Fruit fly (Drosophila melanogaster) whole organism, embryonic: ENCODE data around the gene bab1.

Experiments
- Awh ChIP-seq: fragments of 200-800 bp; sonication (Bioruptor generic); IDR thresholded peaks from 2 replicates; pipeline ENCODE4, ENCODE4 v1.3.6; 2022; ENCODE audit warnings: missing biosample characterization, missing genetic modification characterization
- CG10274 ChIP-seq: fragments of 200-800 bp; sonication (Bioruptor generic); optimal IDR thresholded peaks from 3 replicates; lab custom pipeline; 2017; ENCODE audit warnings: missing biosample characterization, mild to moderate bottlenecking, missing genetic modification characterization
- CG10959 ChIP-seq: fragments of 200-800 bp; sonication (Bioruptor generic); IDR thresholded peaks from 2 replicates; pipeline ENCODE4 v1.3.6; 2022; ENCODE audit warnings: missing biosample characterization, missing genetic modification characterization
- CG11504 ChIP-seq: fragments of 200-800 bp; sonication (Bioruptor generic); optimal IDR thresholded peaks from 3 replicates; lab custom pipeline; 2019; ENCODE audit warnings: missing biosample characterization, mild to moderate bottlenecking, missing genetic modification characterization, moderate library complexity
- CG1233 ChIP-seq: fragments of 200-800 bp; sonication (Bioruptor generic); optimal IDR thresholded peaks from 4 replicates; lab custom pipeline; 2018; ENCODE audit warnings: missing biosample characterization, mild to moderate bottlenecking, missing genetic modification characterization
- CG14860 ChIP-seq: fragments of 200-800 bp; sonication (Bioruptor generic); IDR thresholded peaks from 3 replicates; pipeline ENCODE4 v1.3.6; 2022; ENCODE audit warnings: missing biosample characterization, missing genetic modification characterization; ENCODE audit not compliant: partially characterized antibody
- CG14965 ChIP-seq: fragments of 200-800 bp; sonication (Bioruptor generic); optimal IDR thresholded peaks from 2 replicates; lab custom pipeline; 2016; ENCODE audit warnings: missing biosample characterization, missing genetic modification characterization, borderline replicate concordance
- CG1529 ChIP-seq: fragments of 200-800 bp; sonication (Bioruptor generic); optimal IDR thresholded peaks from 3 replicates; lab custom pipeline; 2018; ENCODE audit warnings: missing biosample characterization, missing genetic modification characterization
- CG17328 ChIP-seq: fragments of 200-800 bp; sonication (Bioruptor generic); IDR thresholded peaks from 2 replicates; pipeline ENCODE4 v1.3.6; 2022; ENCODE audit warnings: missing biosample characterization, missing genetic modification characterization
- CG17612 ChIP-seq: fragments of 200-800 bp; sonication (Bioruptor generic); IDR thresholded peaks from 2 replicates; pipeline ENCODE4 v1.3.6; 2022; ENCODE audit warnings: missing biosample characterization, missing genetic modification characterization
- CG3163 ChIP-seq: fragments of 200-800 bp; sonication (Bioruptor generic); optimal IDR thresholded peaks from 3 replicates; lab custom pipeline; 2016; ENCODE audit warnings: missing biosample characterization, missing genetic modification characterization
- CG3838 ChIP-seq: fragments of 200-800 bp; sonication (Bioruptor generic); optimal IDR thresholded peaks from 3 replicates; lab custom pipeline; 2016; ENCODE audit warnings: missing biosample characterization, missing genetic modification characterization
- CG43689 ChIP-seq: fragments of 200-800 bp; sonication (Bioruptor generic); IDR thresholded peaks from 2 replicates; pipeline ENCODE4 v1.3.6; 2022; ENCODE audit warnings: missing biosample characterization, missing genetic modification characterization
- CG6689 ChIP-seq: fragments of 200-800 bp; sonication (Bioruptor generic); IDR thresholded peaks from 2 replicates; pipeline ENCODE4 v1.3.6; 2022; ENCODE audit warnings: missing biosample characterization, missing genetic modification characterization
- CG8359 ChIP-seq: fragments of 200-800 bp; sonication (Bioruptor generic); optimal IDR thresholded peaks from 2 replicates; lab custom pipeline; 2017; ENCODE audit warnings: missing biosample characterization, mild to moderate bottlenecking, missing genetic modification characterization, borderline replicate concordance
- CG8924 ChIP-seq: fragments of 200-800 bp; optimal IDR thresholded peaks from 3 replicates; lab custom pipeline; 2019; ENCODE audit warnings: missing biosample characterization, mild to moderate bottlenecking, missing genetic modification characterization, moderate library complexity
- CG9609 ChIP-seq: fragments of 200-800 bp; sonication (Bioruptor generic); optimal IDR thresholded peaks from 3 replicates; lab custom pipeline; 2016; ENCODE audit warnings: missing biosample characterization, missing genetic modification characterization
- Chrac-16 ChIP-seq: fragments of 200-800 bp; sonication (Bioruptor generic); optimal IDR thresholded peaks from 3 replicates; lab custom pipeline; 2016; ENCODE audit warnings: missing biosample characterization, missing genetic modification characterization
- Dll ChIP-seq: fragments of 200-800 bp; sonication (Bioruptor generic); IDR thresholded peaks from 4 replicates; pipeline ENCODE4 v1.3.6; 2022; ENCODE audit warnings: missing biosample characterization, missing genetic modification characterization; ENCODE audit not compliant: partially characterized antibody
- Ets97D ChIP-seq: fragments of 200-800 bp; sonication (Bioruptor generic); optimal IDR thresholded peaks from 3 replicates; lab custom pipeline; 2016; ENCODE audit warnings: missing biosample characterization, missing genetic modification characterization
- Fer3 ChIP-seq: fragments of 200-800 bp; sonication (Bioruptor generic); optimal IDR thresholded peaks from 2 replicates; lab custom pipeline; 2018; ENCODE audit warnings: missing biosample characterization, mild to moderate bottlenecking, missing genetic modification characterization, moderate library complexity
- GATAe ChIP-seq: fragments of 200-800 bp; sonication (Bioruptor generic); conservative IDR thresholded peaks from 2 replicates; pipeline ENCODE4 v1.3.6; 2022; ENCODE audit warnings: missing biosample characterization, missing genetic modification characterization
- HLH4C ChIP-seq: fragments of 200-800 bp; sonication (Bioruptor generic); IDR thresholded peaks from 3 replicates; pipeline ENCODE4 v1.3.6; 2022; ENCODE audit warnings: missing biosample characterization, missing genetic modification characterization; ENCODE audit not compliant: partially characterized antibody
- NFAT ChIP-seq: fragments of 200-800 bp; sonication (Bioruptor generic); IDR thresholded peaks from 2 replicates; pipeline ENCODE4 v1.3.6; 2022; ENCODE audit warnings: missing biosample characterization, missing genetic modification characterization
- Oaz ChIP-seq: fragments of 200-800 bp; sonication (Bioruptor generic); IDR thresholded peaks from 2 replicates; pipeline ENCODE4 v1.3.6; 2022; ENCODE audit warnings: missing biosample characterization, missing genetic modification characterization
- Opbp ChIP-seq: fragments of 200-800 bp; sonication (Bioruptor generic); IDR thresholded peaks from 3 replicates; pipeline ENCODE4 v1.3.6; 2022; ENCODE audit warnings: missing biosample characterization, missing genetic modification characterization; ENCODE audit not compliant: partially characterized antibody
- Pdp1 ChIP-seq, 2 experiments: fragments of 200-800 bp; sonication (Bioruptor generic); optimal IDR thresholded peaks; 3 replicates each; lab custom pipeline; 2016; ENCODE audit warnings: missing biosample characterization in 2 of 2, missing genetic modification characterization in 2 of 2, mild to moderate bottlenecking in 1 of 2, moderate library complexity in 1 of 2
- Six4 ChIP-seq: fragments of 200-800 bp; sonication (Bioruptor generic); optimal IDR thresholded peaks from 2 replicates; lab custom pipeline; 2016; ENCODE audit warnings: missing biosample characterization, missing genetic modification characterization
- Tbp ChIP-seq: fragments of >200 bp; optimal IDR thresholded peaks from 2 replicates; lab custom pipeline; 2018; ENCODE audit warnings: missing biosample characterization, missing genetic modification characterization
- Trl ChIP-seq, 3 experiments: fragments of >200 bp in 2 of 3; fragments of 200-800 bp in 1 of 3; sonication (Bioruptor generic) in 1 of 3; optimal IDR thresholded peaks; 2 replicates in 1 of 3; 3 replicates in 2 of 3; lab custom pipeline; 2016 to 2017; ENCODE audit warnings: missing biosample characterization in 1 of 3, missing genetic modification characterization in 1 of 3
- aop ChIP-seq: fragments of 200-800 bp; sonication (Bioruptor generic); IDR thresholded peaks from 2 replicates; pipeline ENCODE4 v1.3.6; 2022; ENCODE audit warnings: missing biosample characterization, missing genetic modification characterization
- ara ChIP-seq: fragments of 200-800 bp; sonication (Bioruptor generic); IDR thresholded peaks from 2 replicates; pipeline ENCODE4 v1.3.6; 2022; ENCODE audit warnings: missing biosample characterization, missing genetic modification characterization
- bsh ChIP-seq, 2 experiments: fragments of 200-800 bp; sonication (Bioruptor generic); optimal IDR thresholded peaks; 2 replicates each; lab custom pipeline; 2017 to 2018; ENCODE audit warnings: mild to moderate bottlenecking in 2 of 2, missing biosample characterization in 2 of 2, missing genetic modification characterization in 2 of 2, moderate library complexity in 1 of 2
- btn ChIP-seq: fragments of 200-800 bp; sonication (Bioruptor generic); optimal IDR thresholded peaks from 2 replicates; lab custom pipeline; 2016; ENCODE audit warnings: missing biosample characterization, missing genetic modification characterization
- cad ChIP-seq: fragments of >200 bp; optimal IDR thresholded peaks from 2 replicates; lab custom pipeline; 2017; ENCODE audit warnings: missing biosample characterization, missing genetic modification characterization
- chinmo ChIP-seq: fragments of 200-800 bp; sonication (Bioruptor generic); IDR thresholded peaks from 4 replicates; pipeline ENCODE4 v1.3.6; 2022; ENCODE audit warnings: missing biosample characterization, missing genetic modification characterization; ENCODE audit not compliant: partially characterized antibody
- chn ChIP-seq: fragments of 200-800 bp; sonication (Bioruptor generic); optimal IDR thresholded peaks from 2 replicates; lab custom pipeline; 2016; ENCODE audit warnings: missing biosample characterization, missing genetic modification characterization
- crol ChIP-seq: fragments of 200-800 bp; sonication (Bioruptor generic); IDR thresholded peaks from 2 replicates; pipeline ENCODE4 v1.3.6; 2022; ENCODE audit warnings: missing biosample characterization, missing genetic modification characterization
- cwo ChIP-seq: fragments of 200-800 bp; sonication (Bioruptor generic); optimal IDR thresholded peaks from 3 replicates; lab custom pipeline; 2017; ENCODE audit warnings: missing biosample characterization, missing genetic modification characterization, mild to moderate bottlenecking, moderate library complexity, missing genetic modification reagents
- dmrt99B ChIP-seq: fragments of 200-800 bp; sonication (Bioruptor generic); optimal IDR thresholded peaks from 2 replicates; lab custom pipeline; 2018; ENCODE audit warnings: missing biosample characterization, mild to moderate bottlenecking, missing genetic modification characterization, moderate library complexity
- eyg ChIP-seq: fragments of 200-800 bp; sonication (Bioruptor generic); optimal IDR thresholded peaks from 3 replicates; lab custom pipeline; 2016; ENCODE audit warnings: missing biosample characterization, missing genetic modification characterization
- ftz-f1 ChIP-seq: fragments of 200-800 bp; sonication (Bioruptor generic); optimal IDR thresholded peaks from 2 replicates; lab custom pipeline; 2016; ENCODE audit warnings: missing biosample characterization, missing genetic modification characterization
- insv ChIP-seq, 2 experiments: fragments of 200-800 bp; sonication (Bioruptor generic); optimal IDR thresholded peaks; 3 replicates each; lab custom pipeline; 2016 to 2018; ENCODE audit warnings: missing biosample characterization in 2 of 2, missing genetic modification characterization in 2 of 2
- inv ChIP-seq: fragments of 200-800 bp; sonication (Bioruptor generic); IDR thresholded peaks from 2 replicates; pipeline ENCODE4 v1.3.6; 2022; ENCODE audit warnings: missing biosample characterization, missing genetic modification characterization; ENCODE audit not compliant: partially characterized antibody
- nerfin-1 ChIP-seq: fragments of 200-800 bp; sonication (Bioruptor generic); optimal IDR thresholded peaks from 3 replicates; lab custom pipeline; 2019; ENCODE audit warnings: missing biosample characterization, mild to moderate bottlenecking, missing genetic modification characterization, moderate library complexity
- row ChIP-seq: fragments of 200-800 bp; sonication (Bioruptor generic); IDR thresholded peaks from 3 replicates; pipeline ENCODE4 v1.3.6; 2022; ENCODE audit warnings: missing biosample characterization, missing genetic modification characterization
- sd ChIP-seq: fragments of 200-800 bp; sonication (Bioruptor generic); optimal IDR thresholded peaks from 3 replicates; lab custom pipeline; 2018; ENCODE audit warnings: missing biosample characterization, mild to moderate bottlenecking, missing genetic modification characterization, moderate library complexity
- so ChIP-seq: fragments of 200-800 bp; sonication (Bioruptor generic); IDR thresholded peaks from 3 replicates; pipeline ENCODE4 v1.3.6; 2022; ENCODE audit warnings: missing biosample characterization, missing genetic modification characterization
- trh ChIP-seq: fragments of 200-800 bp; sonication (Bioruptor generic); optimal IDR thresholded peaks from 2 replicates; lab custom pipeline; 2016; ENCODE audit warnings: missing biosample characterization, missing genetic modification characterization
- wor ChIP-seq: fragments of 200-800 bp; sonication (Bioruptor generic); IDR thresholded peaks from 2 replicates; pipeline ENCODE4 v1.3.6; 2022; ENCODE audit warnings: missing biosample characterization, missing genetic modification characterization

bab1 gene

DNA sequence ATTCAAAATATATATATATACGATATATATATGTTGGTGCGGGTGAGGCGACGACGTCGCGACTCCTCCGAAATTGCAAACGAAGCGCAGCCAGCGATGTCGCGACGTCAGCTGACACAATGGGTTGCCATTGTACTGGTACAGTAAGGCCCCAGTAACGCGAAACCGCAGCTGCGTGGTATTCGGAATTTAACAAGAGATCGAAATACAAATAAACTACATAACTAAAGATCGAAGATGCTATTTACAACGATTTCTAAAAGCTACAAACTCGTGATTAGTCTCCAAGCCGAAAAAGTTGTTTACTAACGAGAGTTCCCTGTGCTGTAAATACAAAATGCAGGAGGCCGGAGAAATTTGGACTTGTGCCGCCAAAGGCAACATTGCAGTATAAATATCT, 68.3 kb downstream of the bab1 start (continued):
- peak; percentile 68 for TF ChIP-seq Chrac-16 (GFP tag; lab: Kevin White, UChicago)
- peak; percentile 68 for TF ChIP-seq CG1233
- no peak for TF ChIP-seq Trl (optimal IDR thresholded peaks at IDR 0.05; lab: Kevin White, UChicago)
- TF ChIP-seq Trl (GFP tag; optimal IDR thresholded peaks at IDR 0.05; lab: Kevin White, UChicago): peak; percentile 20
- peak; percentile 68 for TF ChIP-seq chn (GFP tag; lab: Kevin White, UChicago)
- TF ChIP-seq aop (GFP tag; lab: Robert Waterston, UW): peak; percentile 69
- no peak for TF ChIP-seq CG43689 (GFP tag; lab: Robert Waterston, UW)
- no peak for TF ChIP-seq ftz-f1
- TF ChIP-seq CG14860 (GFP tag; lab: Robert Waterston, UW): no peak
- peak; percentile 50 for TF ChIP-seq btn (GFP tag; lab: Kevin White, UChicago)
- no peak for TF ChIP-seq Dll (GFP tag; lab: Robert Waterston, UW)
- TF ChIP-seq Opbp: no peak
- peak; percentile 76; the same call in 1 of the 3 replicates for TF ChIP-seq so
- TF ChIP-seq wor: peak; percentile 71
- TF ChIP-seq CG8359 (GFP tag; lab: Kevin White, UChicago): peak; percentile 36
- TF ChIP-seq cad (GFP tag; lab: Kevin White, UChicago): no peak
- no peak for TF ChIP-seq GATAe (GFP tag; lab: Robert Waterston, UW)
- TF ChIP-seq Awh: peak; percentile 76
- TF ChIP-seq CG17612 (GFP tag; lab: Robert Waterston, UW): no peak
- peak; percentile 63 for TF ChIP-seq nerfin-1 (tag; lab: Kevin White, UChicago)
- TF ChIP-seq HLH4C (GFP tag; lab: Robert Waterston, UW): no peak
- peak; percentile 83 for TF ChIP-seq dmrt99B (tag; lab: Kevin White, UChicago)
- TF ChIP-seq CG14965 (GFP tag; lab: Kevin White, UChicago): no peak
- no peak for TF ChIP-seq CG3163 (GFP tag; lab: Kevin White, UChicago)
- TF ChIP-seq Pdp1 (GFP tag; optimal IDR thresholded peaks at IDR 0.05; lab: Kevin White, UChicago): peak; percentile 25 to 58
- TF ChIP-seq sd (tag; lab: Kevin White, UChicago): no peak
- TF ChIP-seq CG9609 (GFP tag; lab: Kevin White, UChicago): peak; percentile 62
- TF ChIP-seq cwo (GFP tag; lab: Kevin White, UChicago): peak; percentile 27
- no peak for TF ChIP-seq Tbp (GFP tag; lab: Kevin White, UChicago)
- peak; percentile 79 for TF ChIP-seq CG10959
- TF ChIP-seq Six4 (GFP tag; lab: Kevin White, UChicago): peak; percentile 37
- TF ChIP-seq insv (GFP tag; optimal IDR thresholded peaks at IDR 0.05; lab: Kevin White, UChicago): no peak
- TF ChIP-seq row (GFP tag; lab: Robert Waterston, UW): peak; percentile 85
- TF ChIP-seq chinmo (GFP tag; lab: Robert Waterston, UW): 0 out of 4 replicates have a peak, but pooled peaks have one; percentile 16
- peak; percentile 52 for TF ChIP-seq Oaz (GFP tag; lab: Robert Waterston, UW)
- TF ChIP-seq crol (GFP tag; lab: Robert Waterston, UW): no peak
- peak; percentile 3 for TF ChIP-seq trh
- peak; percentile 21 for TF ChIP-seq CG10274 (GFP tag; lab: Kevin White, UChicago)
- peak; percentile 50 for TF ChIP-seq Fer3
- TF ChIP-seq CG3838 (GFP tag; lab: Kevin White, UChicago): no peak
- peak; percentile 83 for TF ChIP-seq CG11504 (tag; lab: Kevin White, UChicago)
- TF ChIP-seq ara (GFP tag; lab: Robert Waterston, UW): peak; percentile 86
- TF ChIP-seq bsh (GFP tag; optimal IDR thresholded peaks at IDR 0.05; lab: Kevin White, UChicago): peak; percentile 85 to 89
- peak; percentile 67 for TF ChIP-seq CG8924 (tag; lab: Kevin White, UChicago)
- TF ChIP-seq CG1529 (GFP tag; lab: Kevin White, UChicago): peak; percentile 83
- TF ChIP-seq inv (GFP tag; lab: Robert Waterston, UW): no peak
- peak; percentile 23 for TF ChIP-seq Ets97D (GFP tag; lab: Kevin White, UChicago)
- no peak for TF ChIP-seq NFAT
- TF ChIP-seq CG6689: peak; percentile 82
- no peak for TF ChIP-seq eyg
- peak; percentile 81 for TF ChIP-seq CG17328
